Worm (Caenorhabditis elegans): ENCODE results near the gene Y113G7A.14.

DNA sequence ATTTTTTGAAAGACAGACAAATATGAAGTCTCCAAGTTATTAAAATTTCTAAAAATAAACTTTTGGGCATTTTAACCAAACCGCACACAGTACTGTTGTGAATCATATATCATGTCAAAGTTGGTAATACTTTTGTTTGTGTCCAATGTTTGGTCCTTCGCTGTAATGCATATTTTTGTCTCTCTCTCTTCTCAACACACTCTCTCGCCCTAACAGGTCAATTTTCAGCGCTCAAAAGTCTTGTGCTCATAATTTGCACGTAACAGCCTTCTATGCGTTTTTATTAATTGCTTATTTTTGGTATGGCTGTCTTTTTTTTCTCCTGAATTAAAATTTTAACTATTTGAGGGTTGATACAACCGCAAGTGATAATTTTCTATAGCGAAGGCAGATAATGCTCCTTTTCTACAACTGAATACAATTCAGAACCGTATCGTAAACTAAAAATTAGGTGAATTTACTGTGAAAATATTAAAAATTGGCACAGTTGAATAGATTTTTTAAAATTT is 23.6 kb upstream of the Y113G7A.14 start:
- TF ChIP-seq him-1 (tag; optimal IDR thresholded peaks at IDR 0.05) (no peak), dao-5 (tag; optimal IDR thresholded peaks at IDR 0.05) (no peak), W03F9.2 (tag; optimal IDR thresholded peaks at IDR 0.05) (no peak)
